Worm (Caenorhabditis elegans) whole organism, young adult: Measurements from ENCODE around the gene Y66D12A.19.
A peak's percentile ranks its signal among the peaks of the same experiment; 100 is the strongest.

ENCODE experiments used
- B0261.1 ChIP-seq: sonication (generic microtip); optimal IDR thresholded peaks from 2 replicates; lab custom pipeline; 2016; ENCODE audit warnings: mild to moderate bottlenecking, missing genetic modification characterization, moderate library complexity, missing compliant biosample characterization
- B0336.3 ChIP-seq: fragments of 200-800 bp; sonication (Bioruptor generic); IDR thresholded peaks from 2 replicates; pipeline ENCODE4 v1.3.6; 2022; ENCODE audit warnings: missing genetic modification characterization, missing compliant biosample characterization
- F10E7.11 ChIP-seq: sonication (generic microtip); optimal IDR thresholded peaks from 2 replicates; lab custom pipeline; 2017; ENCODE audit warnings: mild to moderate bottlenecking, missing genetic modification characterization, moderate library complexity, missing compliant biosample characterization
- T07F8.4 ChIP-seq: sonication (generic microtip); optimal IDR thresholded peaks from 2 replicates; lab custom pipeline; 2016; ENCODE audit warnings: mild to moderate bottlenecking, missing genetic modification characterization, moderate library complexity, missing compliant biosample characterization
- Y53F4B.3 ChIP-seq: fragments of 200-800 bp; sonication (Bioruptor generic); IDR thresholded peaks from 2 replicates; pipeline ENCODE4 v1.3.6; 2022; ENCODE audit warnings: missing genetic modification reagents, missing genetic modification characterization, missing compliant biosample characterization
- Y56A3A.18 ChIP-seq: fragments of 200-800 bp; sonication (Bioruptor generic); IDR thresholded peaks from 2 replicates; pipeline ENCODE4 v1.3.6; 2022; ENCODE audit warnings: missing genetic modification reagents, missing genetic modification characterization, missing compliant biosample characterization
- Y67H2A.10 ChIP-seq: fragments of 200-800 bp; sonication (Bioruptor generic); conservative IDR thresholded peaks from 2 replicates; pipeline ENCODE4 v1.3.6; 2022; ENCODE audit warnings: missing genetic modification reagents, missing genetic modification characterization, missing compliant biosample characterization
- atf-7 ChIP-seq: sonication (generic microtip); optimal IDR thresholded peaks from 2 replicates; lab custom pipeline; 2017; ENCODE audit warnings: mild to moderate bottlenecking, missing genetic modification characterization, missing compliant biosample characterization
- athp-1 ChIP-seq: sonication (generic microtip); optimal IDR thresholded peaks from 2 replicates; lab custom pipeline; 2017; ENCODE audit warnings: mild to moderate bottlenecking, missing genetic modification characterization, missing compliant biosample characterization
- attf-3 ChIP-seq: fragments of 200-800 bp; sonication (Bioruptor generic); conservative IDR thresholded peaks from 2 replicates; pipeline ENCODE4 v1.3.6; 2022; ENCODE audit warnings: missing genetic modification reagents, missing genetic modification characterization, missing compliant biosample characterization
- bed-1 ChIP-seq: fragments of 200-800 bp; sonication (Bioruptor generic); IDR thresholded peaks from 2 replicates; pipeline ENCODE4 v1.3.6; 2022; ENCODE audit warnings: missing genetic modification reagents, missing genetic modification characterization, missing compliant biosample characterization
- cebp-1 ChIP-seq, 2 experiments: fragments of 200-800 bp in 1 of 2; sonication (Bioruptor generic) in 1 of 2; sonication (generic microtip) in 1 of 2; IDR thresholded peaks in 1 of 2; optimal IDR thresholded peaks in 1 of 2; 2 replicates each; pipeline versions ENCODE4 v1.3.6 to Lab custom; 2017 to 2022; ENCODE audit warnings: missing compliant biosample characterization in 2 of 2, missing genetic modification characterization in 2 of 2, mild to moderate bottlenecking in 1 of 2, missing genetic modification reagents in 1 of 2, moderate library complexity in 1 of 2
- ceh-58 ChIP-seq: fragments of 200-800 bp; sonication (Bioruptor generic); IDR thresholded peaks from 2 replicates; pipeline ENCODE4 v1.3.6; 2022; ENCODE audit warnings: missing genetic modification characterization, missing compliant biosample characterization
- dox-1 ChIP-seq: fragments of 200-800 bp; sonication (Bioruptor generic); IDR thresholded peaks from 2 replicates; pipeline ENCODE4 v1.3.6; 2022; ENCODE audit warnings: missing genetic modification reagents, missing genetic modification characterization, missing compliant biosample characterization
- egl-44 ChIP-seq: fragments of 200-800 bp; sonication (Bioruptor generic); IDR thresholded peaks from 2 replicates; pipeline ENCODE4 v1.3.6; 2022; ENCODE audit warnings: missing genetic modification reagents, missing genetic modification characterization, missing compliant biosample characterization
- egrh-3 ChIP-seq: fragments of 200-800 bp; sonication (Bioruptor generic); IDR thresholded peaks from 2 replicates; pipeline ENCODE4 v1.3.6; 2022; ENCODE audit warnings: missing genetic modification reagents, missing genetic modification characterization, missing compliant biosample characterization
- fkh-3 ChIP-seq: sonication (generic microtip); optimal IDR thresholded peaks from 2 replicates; lab custom pipeline; 2016; ENCODE audit warnings: mild to moderate bottlenecking, missing genetic modification characterization, missing compliant biosample characterization
- him-1 ChIP-seq: sonication (generic microtip); optimal IDR thresholded peaks from 2 replicates; lab custom pipeline; 2016; ENCODE audit warnings: missing genotype, missing genetic modification reagents, missing genetic modification characterization, missing compliant biosample characterization
- lir-1 ChIP-seq: fragments of 200-800 bp; sonication (Bioruptor generic); conservative IDR thresholded peaks from 2 replicates; pipeline ENCODE4 v1.3.6; 2022; ENCODE audit warnings: missing genetic modification reagents, missing genetic modification characterization, missing compliant biosample characterization
- lsl-1 ChIP-seq: fragments of 200-800 bp; sonication (Bioruptor generic); optimal IDR thresholded peaks from 2 replicates; lab custom pipeline; 2018; ENCODE audit warnings: mild to moderate bottlenecking, missing genetic modification characterization, moderate library complexity, missing compliant biosample characterization
- mcd-1 ChIP-seq: fragments of 200-800 bp; sonication (Bioruptor generic); IDR thresholded peaks from 2 replicates; pipeline ENCODE4 v1.3.6; 2022; ENCODE audit warnings: missing genetic modification reagents, missing genetic modification characterization, missing compliant biosample characterization
- nfya-1 ChIP-seq: sonication (generic microtip); optimal IDR thresholded peaks from 2 replicates; lab custom pipeline; 2017; ENCODE audit warnings: antibody characterized with exemption, missing compliant biosample characterization, missing genetic modification characterization, borderline replicate concordance; ENCODE audit not compliant: insufficient read depth
- nhr-120 ChIP-seq: fragments of 200-800 bp; sonication (Bioruptor generic); IDR thresholded peaks from 2 replicates; pipeline ENCODE4 v1.3.6; 2022; ENCODE audit warnings: missing genetic modification characterization, missing compliant biosample characterization
- nhr-80 ChIP-seq: sonication (generic microtip); optimal IDR thresholded peaks from 2 replicates; lab custom pipeline; 2016; ENCODE audit warnings: missing genetic modification characterization, missing compliant biosample characterization
- rcor-1 ChIP-seq: fragments of 200-800 bp; sonication (Bioruptor generic); IDR thresholded peaks from 2 replicates; pipeline ENCODE4 v1.3.6; 2022; ENCODE audit warnings: missing genetic modification reagents, missing genetic modification characterization, missing compliant biosample characterization
- rpc-1 ChIP-seq, 2 experiments: fragments of 150-350 bp in 1 of 2; sonication (generic microtip) in 1 of 2; optimal IDR thresholded peaks; 2 replicates each; lab custom pipeline; 2014 to 2018; ENCODE audit warnings: missing biosample characterization in 1 of 2, missing genetic modification characterization in 1 of 2, missing genetic modification reagents in 1 of 2, missing genotype in 1 of 2
- sdz-38 ChIP-seq: sonication (generic microtip); optimal IDR thresholded peaks from 2 replicates; lab custom pipeline; 2016; ENCODE audit warnings: missing genotype, missing genetic modification characterization, missing compliant biosample characterization
- somi-1 ChIP-seq: fragments of 200-800 bp; sonication (Bioruptor generic); optimal IDR thresholded peaks from 2 replicates; lab custom pipeline; 2018; ENCODE audit warnings: mild to moderate bottlenecking, missing genetic modification characterization, missing compliant biosample characterization
- tbp1 ChIP-seq: fragments of 200-800 bp; sonication (Bioruptor generic); optimal IDR thresholded peaks from 2 replicates; lab custom pipeline; 2018; ENCODE audit warnings: mild to moderate bottlenecking, missing genetic modification characterization, missing compliant biosample characterization
- unc-130 ChIP-seq: sonication (generic microtip); optimal IDR thresholded peaks from 2 replicates; lab custom pipeline; 2016; ENCODE audit warnings: missing genetic modification reagents, missing genetic modification characterization, missing compliant biosample characterization
- zfh-2 ChIP-seq: fragments of 200-800 bp; sonication (Bioruptor generic); conservative IDR thresholded peaks from 2 replicates; pipeline ENCODE4 v1.3.6; 2022; ENCODE audit warnings: missing genetic modification reagents, missing genetic modification characterization, missing compliant biosample characterization
- ztf-22 ChIP-seq: fragments of 200-800 bp; sonication (Bioruptor generic); optimal IDR thresholded peaks from 2 replicates; lab custom pipeline; 2018; ENCODE audit warnings: mild to moderate bottlenecking, missing genetic modification characterization, moderate library complexity, missing compliant biosample characterization
- ztf-26 ChIP-seq: sonication (generic microtip); optimal IDR thresholded peaks from 2 replicates; lab custom pipeline; 2017; ENCODE audit warnings: missing genetic modification characterization, missing compliant biosample characterization

The Y66D12A.19 gene

ce11 chrIII:11474674-11475306, 34.1 kb upstream of the Y66D12A.19 start:
- TF ChIP-seq zfh-2 (GFP tag; lab: Robert Waterston, UW) (peak; percentile 75), egrh-3 (GFP tag; lab: Robert Waterston, UW) (peak; percentile 49; the same call in 1 of the 2 replicates), him-1 (no peak)

ce11 chrIII:11477307-11477706, 31.6 kb upstream of the Y66D12A.19 start:
- no peak for TF ChIP-seq nfya-1 (tag; lab: Kevin White, UChicago)
- no peak for TF ChIP-seq attf-3 (GFP tag; lab: Robert Waterston, UW)
- TF ChIP-seq unc-130 (GFP tag; lab: Kevin White, UChicago): no peak
- TF ChIP-seq lsl-1: no peak
- no peak for TF ChIP-seq somi-1 (GFP tag; lab: Kevin White, UChicago)
- TF ChIP-seq athp-1 (tag; lab: Kevin White, UChicago): no peak
- TF ChIP-seq egrh-3 (GFP tag; lab: Robert Waterston, UW): peak; percentile 62; the same call in 1 of the 2 replicates
- TF ChIP-seq rcor-1: no peak
- no peak for TF ChIP-seq Y53F4B.3 (GFP tag; lab: Robert Waterston, UW)
- 0 out of 2 replicates have a peak, but pooled peaks have one; percentile 39 for TF ChIP-seq ceh-58
- no peak for TF ChIP-seq F10E7.11 (tag; lab: Kevin White, UChicago)
- no peak for TF ChIP-seq rpc-1 (optimal IDR thresholded peaks at IDR 0.05; lab: Kevin White, UChicago)
- no peak for TF ChIP-seq rpc-1 (tag; optimal IDR thresholded peaks at IDR 0.05; lab: Kevin White, UChicago)
- TF ChIP-seq Y56A3A.18 (GFP tag; lab: Robert Waterston, UW): no peak
- TF ChIP-seq zfh-2 (GFP tag; lab: Robert Waterston, UW): peak; percentile 75
- 0 out of 2 replicates have a peak, but pooled peaks have one; percentile 15 for TF ChIP-seq mcd-1 (GFP tag; lab: Robert Waterston, UW)
- TF ChIP-seq cebp-1 (GFP tag; IDR thresholded peaks at IDR 0.05; lab: Robert Waterston, UW): no peak
- no peak for TF ChIP-seq cebp-1 (tag; optimal IDR thresholded peaks at IDR 0.05; lab: Kevin White, UChicago)
- no peak for TF ChIP-seq egl-44 (GFP tag; lab: Robert Waterston, UW)

ce11 chrIII:11478468-11479363, 30.2 kb upstream of the Y66D12A.19 start:
- no peak for TF ChIP-seq ztf-26
- peak; percentile 6 for TF ChIP-seq lsl-1
- TF ChIP-seq B0261.1 (tag; lab: Kevin White, UChicago): peak; percentile 20
- TF ChIP-seq B0336.3: no peak
- TF ChIP-seq T07F8.4 (tag; lab: Kevin White, UChicago): no peak
- TF ChIP-seq dox-1 (GFP tag; lab: Robert Waterston, UW): no peak
- TF ChIP-seq ztf-22 (GFP tag; lab: Kevin White, UChicago): no peak
- TF ChIP-seq rpc-1 (optimal IDR thresholded peaks at IDR 0.05; lab: Kevin White, UChicago): no peak
- peak; percentile 56 for TF ChIP-seq rpc-1 (tag; optimal IDR thresholded peaks at IDR 0.05; lab: Kevin White, UChicago)
- TF ChIP-seq nhr-120 (GFP tag; lab: Robert Waterston, UW): no peak
- TF ChIP-seq Y67H2A.10 (GFP tag; lab: Robert Waterston, UW): no peak
- TF ChIP-seq atf-7 (tag; lab: Kevin White, UChicago): no peak
- TF ChIP-seq fkh-3 (tag; lab: Kevin White, UChicago): no peak
- TF ChIP-seq Y53F4B.3 (GFP tag; lab: Robert Waterston, UW): no peak
- no peak for TF ChIP-seq bed-1
- no peak for TF ChIP-seq nhr-80 (tag; lab: Kevin White, UChicago)
- peak; percentile 73 for TF ChIP-seq tbp1 (GFP tag; lab: Kevin White, UChicago)
- 0 out of 2 replicates have a peak, but pooled peaks have one; percentile 49 for TF ChIP-seq zfh-2 (GFP tag; lab: Robert Waterston, UW)
- no peak for TF ChIP-seq egl-44 (GFP tag; lab: Robert Waterston, UW)
- TF ChIP-seq lir-1 (GFP tag; lab: Robert Waterston, UW): no peak
- no peak for TF ChIP-seq sdz-38 (tag; lab: Kevin White, UChicago)
